Fruit fly (Drosophila melanogaster) whole organism, adult: ENCODE measurements around the gene CG8173.

Source experiments
- CG11617 ChIP-seq: fragments of 200-800 bp; sonication (Bioruptor generic); optimal IDR thresholded peaks from 2 replicates; lab custom pipeline; 2017; ENCODE audit warnings: mild to moderate bottlenecking, missing biosample characterization, missing genetic modification reagents, missing genetic modification characterization
- CG14711 ChIP-seq: fragments of 200-800 bp; sonication (Bioruptor generic); optimal IDR thresholded peaks from 2 replicates; lab custom pipeline; 2018; ENCODE audit warnings: missing biosample characterization, mild to moderate bottlenecking, missing genetic modification characterization, moderate library complexity
- CG1620 ChIP-seq: fragments of 200-800 bp; sonication (Bioruptor generic); optimal IDR thresholded peaks from 2 replicates; lab custom pipeline; 2016; ENCODE audit warnings: missing biosample characterization, missing genetic modification characterization
- CG7045 ChIP-seq: fragments of 200-800 bp; sonication (Bioruptor generic); optimal IDR thresholded peaks from 2 replicates; lab custom pipeline; 2017; ENCODE audit warnings: missing biosample characterization, mild to moderate bottlenecking, missing genetic modification characterization
- CG7101 ChIP-seq: fragments of 200-800 bp; sonication (Bioruptor generic); optimal IDR thresholded peaks from 2 replicates; lab custom pipeline; 2018; ENCODE audit warnings: missing biosample characterization, mild to moderate bottlenecking, missing genetic modification characterization, moderate library complexity
- Hr96 ChIP-seq: fragments of 200-800 bp; sonication (Bioruptor generic); optimal IDR thresholded peaks from 2 replicates; lab custom pipeline; 2016; ENCODE audit warnings: missing biosample characterization, missing genetic modification characterization
- bab1 ChIP-seq: fragments of 200-800 bp; sonication (Bioruptor generic); optimal IDR thresholded peaks from 3 replicates; lab custom pipeline; 2019; ENCODE audit warnings: missing biosample characterization, mild to moderate bottlenecking, missing genetic modification characterization, moderate library complexity
- cic ChIP-seq: fragments of 200-800 bp; sonication (Bioruptor generic); optimal IDR thresholded peaks from 2 replicates; lab custom pipeline; 2017; ENCODE audit warnings: missing biosample characterization, mild to moderate bottlenecking, missing genetic modification characterization, moderate library complexity
- cnc ChIP-seq, 2 experiments: fragments of >200 bp; optimal IDR thresholded peaks; 2 replicates each; lab custom pipeline; 2017
- kay ChIP-seq: fragments of 200-800 bp; sonication (Bioruptor generic); peaks from one replicate; lab custom pipeline; 2016; ENCODE audit warnings: missing biosample characterization, missing genetic modification characterization, borderline replicate concordance
- pad ChIP-seq: fragments of 200-800 bp; sonication (Bioruptor generic); optimal IDR thresholded peaks from 3 replicates; lab custom pipeline; 2017; ENCODE audit warnings: missing biosample characterization, missing genetic modification characterization, mild to moderate bottlenecking, moderate library complexity, missing genetic modification reagents
- tj ChIP-seq: fragments of 200-800 bp; sonication (Bioruptor generic); optimal IDR thresholded peaks from 3 replicates; lab custom pipeline; 2017; ENCODE audit warnings: missing biosample characterization, mild to moderate bottlenecking, missing genetic modification characterization, moderate library complexity

dm6 chrX:17708843-17709242 lies 610 bp downstream of the CG8173 start:
- TF ChIP-seq CG1620 (GFP tag; lab: Kevin White, UChicago), result no peak
- no peak for TF ChIP-seq CG14711
- TF ChIP-seq CG7045 (GFP tag; lab: Kevin White, UChicago), result no peak
- TF ChIP-seq cnc (optimal IDR thresholded peaks at IDR 0.05; lab: Kevin White, UChicago), result no peak
- no peak for TF ChIP-seq kay (GFP tag; lab: Kevin White, UChicago)
- TF ChIP-seq CG11617 (GFP tag; lab: Kevin White, UChicago), result no peak
- no peak for TF ChIP-seq Hr96 (GFP tag; lab: Kevin White, UChicago)
- TF ChIP-seq tj (GFP tag; lab: Kevin White, UChicago), result no peak
- TF ChIP-seq CG7101 (tag; lab: Kevin White, UChicago), result no peak
- TF ChIP-seq pad, result no peak
- TF ChIP-seq cic (GFP tag; lab: Kevin White, UChicago), result no peak
- no peak for TF ChIP-seq bab1 (GFP tag; lab: Kevin White, UChicago)
